Worm (Caenorhabditis elegans) whole organism, L3 larva: ENCODE data around the gene Y49E10.10.
A peak's percentile ranks its signal among the peaks of the same experiment; 100 is the strongest.

Experiments used
- aly-2 ChIP-seq: fragments of 150-350 bp; optimal IDR thresholded peaks from 2 replicates; lab custom pipeline; 2014; ENCODE audit warnings: missing biosample characterization, missing genetic modification characterization
- ama-1 ChIP-seq: fragments of 150-350 bp; optimal IDR thresholded peaks from 2 replicates; lab custom pipeline; 2018
- ceh-9 ChIP-seq: sonication (generic microtip); optimal IDR thresholded peaks from 2 replicates; lab custom pipeline; 2018; ENCODE audit warnings: missing biosample characterization, missing genetic modification characterization
- daf-12 ChIP-seq: fragments of 150-350 bp; optimal IDR thresholded peaks from 2 replicates; lab custom pipeline; 2014; ENCODE audit warnings: missing biosample characterization, missing genetic modification reagents, missing genetic modification characterization
- egl-27 ChIP-seq: sonication (generic microtip); optimal IDR thresholded peaks from 4 replicates; lab custom pipeline; 2017; ENCODE audit warnings: missing biosample characterization, missing genetic modification reagents, missing genetic modification characterization
- egl-5 ChIP-seq: fragments of 150-350 bp; optimal IDR thresholded peaks from 2 replicates; lab custom pipeline; 2017; ENCODE audit warnings: missing biosample characterization, missing genetic modification reagents, missing genetic modification characterization, inconsistent platforms
- elt-1 ChIP-seq: fragments of 150-350 bp; optimal IDR thresholded peaks from 2 replicates; lab custom pipeline; 2014; ENCODE audit warnings: missing biosample characterization, missing genetic modification characterization
- elt-2 ChIP-seq: sonication (generic microtip); optimal IDR thresholded peaks from 2 replicates; lab custom pipeline; 2016; ENCODE audit warnings: missing genetic modification reagents, mild to moderate bottlenecking, missing genetic modification characterization, missing compliant biosample characterization
- eor-1 ChIP-seq, 2 experiments: fragments of 150-350 bp; optimal IDR thresholded peaks; 2 replicates each; lab custom pipeline; 2014 to 2018; ENCODE audit warnings: missing biosample characterization in 2 of 2, missing genetic modification characterization in 2 of 2
- fkh-10 ChIP-seq: sonication (generic microtip); optimal IDR thresholded peaks from 2 replicates; lab custom pipeline; 2017; ENCODE audit warnings: missing biosample characterization, missing genetic modification reagents, missing genetic modification characterization
- fkh-2 ChIP-seq: fragments of 150-350 bp; optimal IDR thresholded peaks from 2 replicates; lab custom pipeline; 2014; ENCODE audit warnings: missing biosample characterization, missing genetic modification reagents, missing genetic modification characterization
- fos-1 ChIP-seq: fragments of 150-350 bp; optimal IDR thresholded peaks from 2 replicates; lab custom pipeline; 2014; ENCODE audit warnings: missing biosample characterization, missing genetic modification characterization
- hmg-11 ChIP-seq: sonication (generic microtip); optimal IDR thresholded peaks from 2 replicates; lab custom pipeline; 2016; ENCODE audit warnings: missing genetic modification characterization, missing compliant biosample characterization
- jun-1 ChIP-seq: fragments of 150-350 bp; optimal IDR thresholded peaks from 2 replicates; lab custom pipeline; 2014; ENCODE audit warnings: missing biosample characterization, missing genetic modification reagents, missing genetic modification characterization
- lin-39 ChIP-seq: fragments of 150-350 bp; optimal IDR thresholded peaks from 2 replicates; lab custom pipeline; 2018; ENCODE audit warnings: missing biosample characterization, missing genetic modification reagents, missing genetic modification characterization
- lsy-12 ChIP-seq: sonication (generic microtip); optimal IDR thresholded peaks from 2 replicates; lab custom pipeline; 2016; ENCODE audit warnings: mild to moderate bottlenecking, missing genetic modification characterization, missing compliant biosample characterization
- mdl-1 ChIP-seq: fragments of 150-350 bp; optimal IDR thresholded peaks from 2 replicates; lab custom pipeline; 2014; ENCODE audit warnings: missing biosample characterization, missing genetic modification characterization
- nfya-1 ChIP-seq: sonication (generic microtip); optimal IDR thresholded peaks from 2 replicates; lab custom pipeline; 2017; ENCODE audit warnings: missing genetic modification characterization, mild to moderate bottlenecking, missing compliant biosample characterization, antibody characterized with exemption, moderate library complexity; ENCODE audit not compliant: insufficient read depth
- nhr-11 ChIP-seq: fragments of 150-350 bp; optimal IDR thresholded peaks from 2 replicates; lab custom pipeline; 2014; ENCODE audit warnings: missing biosample characterization, missing genetic modification characterization
- nhr-12 ChIP-seq: fragments of 150-350 bp; optimal IDR thresholded peaks from 2 replicates; lab custom pipeline; 2014; ENCODE audit warnings: missing biosample characterization, missing genetic modification characterization
- nhr-23 ChIP-seq: fragments of 150-350 bp; optimal IDR thresholded peaks from 2 replicates; lab custom pipeline; 2014; ENCODE audit warnings: missing biosample characterization, missing genetic modification reagents, missing genetic modification characterization
- nhr-237 ChIP-seq: fragments of 150-350 bp; optimal IDR thresholded peaks from 2 replicates; lab custom pipeline; 2014; ENCODE audit warnings: missing biosample characterization, missing genetic modification characterization
- nhr-25 ChIP-seq: sonication (generic microtip); optimal IDR thresholded peaks from 2 replicates; lab custom pipeline; 2017; ENCODE audit warnings: missing biosample characterization, missing genetic modification characterization
- nhr-28 ChIP-seq: fragments of 150-350 bp; optimal IDR thresholded peaks from 2 replicates; lab custom pipeline; 2014; ENCODE audit warnings: missing biosample characterization, missing genetic modification characterization
- nhr-43 ChIP-seq: sonication (generic microtip); optimal IDR thresholded peaks from 2 replicates; lab custom pipeline; 2016; ENCODE audit warnings: mild to moderate bottlenecking, missing genetic modification characterization, missing compliant biosample characterization; ENCODE audit not compliant: poor library complexity, severe bottlenecking
- nhr-67 ChIP-seq: fragments of 150-350 bp; optimal IDR thresholded peaks from 2 replicates; lab custom pipeline; 2014; ENCODE audit warnings: missing biosample characterization, missing genetic modification characterization
- nhr-77 ChIP-seq: fragments of 150-350 bp; optimal IDR thresholded peaks from 2 replicates; lab custom pipeline; 2014; ENCODE audit warnings: missing biosample characterization, missing genetic modification characterization
- pqm-1 ChIP-seq: fragments of 150-350 bp; optimal IDR thresholded peaks from 2 replicates; lab custom pipeline; 2017; ENCODE audit warnings: missing biosample characterization, missing genetic modification characterization, inconsistent platforms
- sea-2 ChIP-seq: fragments of 150-350 bp; sonication (generic microtip); optimal IDR thresholded peaks from 4 replicates; lab custom pipeline; 2014; ENCODE audit warnings: missing biosample characterization, missing genetic modification reagents, missing genetic modification characterization
- skn-1 ChIP-seq: fragments of 150-350 bp; optimal IDR thresholded peaks from 2 replicates; lab custom pipeline; 2014; ENCODE audit warnings: missing biosample characterization, missing genetic modification characterization
- snpc-4 ChIP-seq: fragments of 150-350 bp; optimal IDR thresholded peaks from 2 replicates; lab custom pipeline; 2014; ENCODE audit warnings: missing biosample characterization, missing genetic modification characterization
- unc-39 ChIP-seq: sonication (generic microtip); optimal IDR thresholded peaks from 4 replicates; lab custom pipeline; 2017; ENCODE audit warnings: missing biosample characterization, missing genetic modification characterization
- zag-1 ChIP-seq: fragments of 150-350 bp; optimal IDR thresholded peaks from 2 replicates; lab custom pipeline; 2014; ENCODE audit warnings: missing biosample characterization, missing genetic modification characterization
- ztf-11 ChIP-seq: fragments of 150-350 bp; optimal IDR thresholded peaks from 2 replicates; lab custom pipeline; 2014; ENCODE audit warnings: missing biosample characterization, missing genetic modification characterization
- ztf-4 ChIP-seq: fragments of 150-350 bp; optimal IDR thresholded peaks from 2 replicates; lab custom pipeline; 2014; ENCODE audit warnings: missing biosample characterization, missing genetic modification characterization

The Y49E10.10 gene

ce11 chrIII:12356588-12356987, 38.7 kb upstream of the Y49E10.10 start:
- TF ChIP-seq lin-39 = no peak
- TF ChIP-seq unc-39 (tag; lab: Kevin White, UChicago) = no peak
- TF ChIP-seq nhr-67 (tag; lab: Kevin White, UChicago) = no peak
- no peak for TF ChIP-seq fkh-10
- TF ChIP-seq skn-1 (tag; lab: Kevin White, UChicago) = no peak
- TF ChIP-seq mdl-1 (tag; lab: Kevin White, UChicago) = no peak
- no peak for TF ChIP-seq pqm-1 (tag; lab: Kevin White, UChicago)
- TF ChIP-seq daf-12 (tag; lab: Kevin White, UChicago) = no peak
- no peak for TF ChIP-seq nhr-11 (tag; lab: Kevin White, UChicago)
- TF ChIP-seq fkh-2 (tag; lab: Kevin White, UChicago) = no peak
- TF ChIP-seq nhr-237 = no peak
- TF ChIP-seq snpc-4 = no peak
- TF ChIP-seq nhr-43 (tag; lab: Kevin White, UChicago) = no peak
- no peak for TF ChIP-seq ama-1 (lab: Kevin White, UChicago)
- no peak for TF ChIP-seq nfya-1 (tag; lab: Kevin White, UChicago)
- TF ChIP-seq ztf-4 (tag; lab: Kevin White, UChicago) = no peak

ce11 chrIII:12358461-12358860, 36.8 kb upstream of the Y49E10.10 start, which contains the start of gene Y75B8A.32:
Gene Y75B8A.32, minus strand, starts transcription at chrIII:12358561.
- TF ChIP-seq mdl-1 (tag; lab: Kevin White, UChicago) (no peak), hmg-11 (tag; lab: Kevin White, UChicago) (no peak), lsy-12 (no peak), ceh-9 (tag; lab: Kevin White, UChicago) (no peak), elt-1 (tag; lab: Kevin White, UChicago) (no peak), ztf-11 (tag; lab: Kevin White, UChicago) (no peak), egl-5 (no peak)

- TF ChIP-seq ceh-9 (tag; lab: Kevin White, UChicago) = no peak
- TF ChIP-seq nhr-28 (tag; lab: Kevin White, UChicago) = no peak
- TF ChIP-seq nhr-77 (tag; lab: Kevin White, UChicago) = no peak
- no peak for TF ChIP-seq snpc-4
- no peak for TF ChIP-seq daf-12 (tag; lab: Kevin White, UChicago)
- no peak for TF ChIP-seq ama-1 (lab: Kevin White, UChicago)
- TF ChIP-seq fkh-10 = no peak
- TF ChIP-seq hmg-11 (tag; lab: Kevin White, UChicago) = no peak
- TF ChIP-seq nhr-11 (tag; lab: Kevin White, UChicago) = no peak
- TF ChIP-seq nhr-25 (tag; lab: Kevin White, UChicago) = no peak
- TF ChIP-seq zag-1 = no peak
- no peak for TF ChIP-seq jun-1 (tag; lab: Kevin White, UChicago)
- no peak for TF ChIP-seq nhr-12 (tag; lab: Kevin White, UChicago)
- TF ChIP-seq nhr-237 = no peak
- TF ChIP-seq fos-1 = no peak
- TF ChIP-seq elt-1 (tag; lab: Kevin White, UChicago) = no peak
- no peak for TF ChIP-seq egl-5
- TF ChIP-seq sea-2 (GFP tag; lab: Kevin White, UChicago) = no peak
These were observed 36.0 kb upstream of the Y49E10.10 start, which contains the start of gene Y75B8A.34 for ce11 chrIII:12359265-12359664. Gene Y75B8A.34, plus strand, starts transcription at chrIII:12359565.

- TF ChIP-seq egl-27 (no peak), daf-12 (tag; lab: Kevin White, UChicago) (no peak), skn-1 (tag; lab: Kevin White, UChicago) (no peak), nhr-23 (peak; percentile 21), eor-1 (tag; optimal IDR thresholded peaks at IDR 0.05; lab: Kevin White, UChicago) (no peak), sea-2 (GFP tag; lab: Kevin White, UChicago) (no peak), lin-39 (no peak), elt-2 (tag; lab: Kevin White, UChicago) (peak; percentile 29), nhr-67 (tag; lab: Kevin White, UChicago) (no peak), fkh-2 (tag; lab: Kevin White, UChicago) (no peak), aly-2 (tag; lab: Kevin White, UChicago) (no peak), ama-1 (lab: Kevin White, UChicago) (peak; percentile 63)
These were observed 28.2 kb upstream of the Y49E10.10 start, which contains the start of gene Y75B8A.33 for ce11 chrIII:12366989-12367557. Gene Y75B8A.33, minus strand, starts transcription at chrIII:12367373.
